Fruit fly (Drosophila melanogaster) whole organism, embryonic: ENCODE data around the gene STUB1.

Experiments used
- CG11504 ChIP-seq: fragments of 200-800 bp; sonication (Bioruptor generic); optimal IDR thresholded peaks from 3 replicates; lab custom pipeline; 2019; ENCODE audit warnings: missing biosample characterization, mild to moderate bottlenecking, missing genetic modification characterization, moderate library complexity
- CG12299 ChIP-seq: fragments of 200-800 bp; sonication (Bioruptor generic); optimal IDR thresholded peaks from 2 replicates; lab custom pipeline; 2018; ENCODE audit warnings: missing biosample characterization, mild to moderate bottlenecking, missing genetic modification characterization
- CG12942 ChIP-seq: fragments of 200-800 bp; sonication (Bioruptor generic); optimal IDR thresholded peaks from 3 replicates; lab custom pipeline; 2016; ENCODE audit warnings: missing biosample characterization, missing genetic modification characterization
- CG13296 ChIP-seq: fragments of 200-800 bp; sonication (Bioruptor generic); optimal IDR thresholded peaks from 3 replicates; lab custom pipeline; 2018; ENCODE audit warnings: missing biosample characterization, mild to moderate bottlenecking, missing genetic modification characterization
- CG13894 ChIP-seq: fragments of 200-800 bp; sonication (Bioruptor generic); optimal IDR thresholded peaks from 3 replicates; lab custom pipeline; 2018; ENCODE audit warnings: missing biosample characterization, mild to moderate bottlenecking, missing genetic modification characterization, moderate library complexity
- CG14441 ChIP-seq: fragments of 200-800 bp; sonication (Bioruptor generic); IDR thresholded peaks from 2 replicates; pipeline ENCODE4 v1.3.6; 2022; ENCODE audit warnings: missing biosample characterization, missing genetic modification characterization
- CG14860 ChIP-seq: fragments of 200-800 bp; sonication (Bioruptor generic); IDR thresholded peaks from 3 replicates; pipeline ENCODE4 v1.3.6; 2022; ENCODE audit warnings: missing biosample characterization, missing genetic modification characterization; ENCODE audit not compliant: partially characterized antibody
- CG15011 ChIP-seq: fragments of 200-800 bp; sonication (Bioruptor generic); optimal IDR thresholded peaks from 3 replicates; lab custom pipeline; 2018; ENCODE audit warnings: missing biosample characterization, mild to moderate bottlenecking, missing genetic modification characterization
- CG16815 ChIP-seq: fragments of 200-800 bp; sonication (Bioruptor generic); optimal IDR thresholded peaks from 3 replicates; lab custom pipeline; 2017; ENCODE audit warnings: missing biosample characterization, mild to moderate bottlenecking, missing genetic modification characterization
- CG17829 ChIP-seq: fragments of 200-800 bp; optimal IDR thresholded peaks from 2 replicates; lab custom pipeline; 2019; ENCODE audit warnings: missing biosample characterization, mild to moderate bottlenecking, missing genetic modification characterization, moderate library complexity
- CG17912 ChIP-seq: fragments of 200-800 bp; sonication (Bioruptor generic); optimal IDR thresholded peaks from 2 replicates; lab custom pipeline; 2018; ENCODE audit warnings: missing biosample characterization, mild to moderate bottlenecking, missing genetic modification characterization
- CG2120 ChIP-seq: fragments of 200-800 bp; sonication (Bioruptor generic); optimal IDR thresholded peaks from 3 replicates; lab custom pipeline; 2016; ENCODE audit warnings: missing biosample characterization, missing genetic modification characterization
- CG2202 ChIP-seq: fragments of 200-800 bp; sonication (Bioruptor generic); optimal IDR thresholded peaks from 2 replicates; lab custom pipeline; 2018; ENCODE audit warnings: missing biosample characterization, mild to moderate bottlenecking, missing genetic modification characterization
- CG32532 ChIP-seq: fragments of 200-800 bp; sonication (Bioruptor generic); IDR thresholded peaks from 2 replicates; pipeline ENCODE4 v1.3.6; 2022; ENCODE audit warnings: missing biosample characterization, missing genetic modification characterization
- CG43689 ChIP-seq: fragments of 200-800 bp; sonication (Bioruptor generic); IDR thresholded peaks from 2 replicates; pipeline ENCODE4 v1.3.6; 2022; ENCODE audit warnings: missing biosample characterization, missing genetic modification characterization
- CG4820 ChIP-seq: fragments of 200-800 bp; sonication (Bioruptor generic); optimal IDR thresholded peaks from 3 replicates; lab custom pipeline; 2016; ENCODE audit warnings: missing biosample characterization, missing genetic modification characterization
- CG5180 ChIP-seq: fragments of 200-800 bp; sonication (Bioruptor generic); optimal IDR thresholded peaks from 3 replicates; lab custom pipeline; 2017; ENCODE audit warnings: missing biosample characterization, missing genetic modification characterization, mild to moderate bottlenecking, moderate library complexity, missing genetic modification reagents
- CG5245 ChIP-seq: fragments of 200-800 bp; sonication (Bioruptor generic); optimal IDR thresholded peaks from 3 replicates; lab custom pipeline; 2016; ENCODE audit warnings: missing biosample characterization, missing genetic modification characterization
- CG6654 ChIP-seq: fragments of 200-800 bp; sonication (Bioruptor generic); optimal IDR thresholded peaks from 2 replicates; lab custom pipeline; 2017; ENCODE audit warnings: missing biosample characterization, mild to moderate bottlenecking, missing genetic modification characterization
- CG6813 ChIP-seq: fragments of 200-800 bp; sonication (Bioruptor generic); optimal IDR thresholded peaks from 2 replicates; lab custom pipeline; 2017; ENCODE audit warnings: missing biosample characterization, missing genetic modification characterization, mild to moderate bottlenecking, moderate library complexity, missing genetic modification reagents
- CG7372 ChIP-seq: fragments of 200-800 bp; sonication (Bioruptor generic); IDR thresholded peaks from 2 replicates; pipeline ENCODE4 v1.3.6; 2022; ENCODE audit warnings: missing biosample characterization, missing genetic modification characterization
- CG8281 ChIP-seq: fragments of 200-800 bp; sonication (Bioruptor generic); optimal IDR thresholded peaks from 2 replicates; lab custom pipeline; 2018; ENCODE audit warnings: missing biosample characterization, mild to moderate bottlenecking, missing genetic modification characterization, moderate library complexity
- CG9932 ChIP-seq: fragments of 200-800 bp; sonication (Bioruptor generic); IDR thresholded peaks from 2 replicates; pipeline ENCODE4 v1.3.6; 2022; ENCODE audit warnings: missing biosample characterization, missing genetic modification characterization
- CrebB ChIP-seq: fragments of 200-800 bp; sonication (Bioruptor generic); optimal IDR thresholded peaks from 3 replicates; lab custom pipeline; 2018; ENCODE audit warnings: missing biosample characterization, mild to moderate bottlenecking, missing genetic modification characterization
- D ChIP-seq, 2 experiments: fragments of 200-800 bp in 1 of 2; fragments of >200 bp in 1 of 2; sonication (Bioruptor generic) in 1 of 2; optimal IDR thresholded peaks; 2 replicates in 1 of 2; 3 replicates in 1 of 2; lab custom pipeline; 2017; ENCODE audit warnings: mild to moderate bottlenecking in 1 of 2, missing biosample characterization in 1 of 2, missing genetic modification characterization in 1 of 2, missing genetic modification reagents in 1 of 2
- Dek ChIP-seq: fragments of 200-800 bp; sonication (Bioruptor generic); optimal IDR thresholded peaks from 3 replicates; lab custom pipeline; 2019; ENCODE audit warnings: missing biosample characterization, mild to moderate bottlenecking, missing genetic modification characterization, moderate library complexity
- Ets97D ChIP-seq: fragments of 200-800 bp; sonication (Bioruptor generic); optimal IDR thresholded peaks from 3 replicates; lab custom pipeline; 2016; ENCODE audit warnings: missing biosample characterization, missing genetic modification characterization
- GATAe ChIP-seq: fragments of 200-800 bp; sonication (Bioruptor generic); conservative IDR thresholded peaks from 2 replicates; pipeline ENCODE4 v1.3.6; 2022; ENCODE audit warnings: missing biosample characterization, missing genetic modification characterization
- MTF-1 ChIP-seq: fragments of 200-800 bp; sonication (Bioruptor generic); optimal IDR thresholded peaks from 2 replicates; lab custom pipeline; 2018; ENCODE audit warnings: missing biosample characterization, mild to moderate bottlenecking, missing genetic modification characterization, borderline replicate concordance
- Med ChIP-seq: fragments of 200-800 bp; sonication (Bioruptor generic); peaks from one replicate; lab custom pipeline; 2016; ENCODE audit warnings: missing biosample characterization, missing genetic modification characterization, mild to moderate bottlenecking, inconsistent platforms, moderate library complexity
- NfI ChIP-seq: fragments of 200-800 bp; sonication (Bioruptor generic); optimal IDR thresholded peaks from 3 replicates; lab custom pipeline; 2018; ENCODE audit warnings: missing biosample characterization, mild to moderate bottlenecking, missing genetic modification characterization, moderate library complexity
- aop ChIP-seq: fragments of 200-800 bp; sonication (Bioruptor generic); IDR thresholded peaks from 2 replicates; pipeline ENCODE4 v1.3.6; 2022; ENCODE audit warnings: missing biosample characterization, missing genetic modification characterization
- caup ChIP-seq: fragments of 200-800 bp; sonication (Bioruptor generic); optimal IDR thresholded peaks from 3 replicates; lab custom pipeline; 2017; ENCODE audit warnings: missing biosample characterization, mild to moderate bottlenecking, missing genetic modification characterization, moderate library complexity; ENCODE audit not compliant: severe bottlenecking
- chn ChIP-seq: fragments of 200-800 bp; sonication (Bioruptor generic); optimal IDR thresholded peaks from 2 replicates; lab custom pipeline; 2016; ENCODE audit warnings: missing biosample characterization, missing genetic modification characterization
- dpn ChIP-seq, 2 experiments: fragments of 200-800 bp; sonication (Bioruptor generic); optimal IDR thresholded peaks; 3 replicates each; lab custom pipeline; 2016; ENCODE audit warnings: missing biosample characterization in 2 of 2, missing genetic modification characterization in 2 of 2
- en ChIP-seq: fragments of 200-800 bp; sonication (Bioruptor generic); optimal IDR thresholded peaks from 2 replicates; lab custom pipeline; 2016; ENCODE audit warnings: missing biosample characterization, missing genetic modification characterization
- gem ChIP-seq: fragments of 200-800 bp; sonication (Bioruptor generic); optimal IDR thresholded peaks from 2 replicates; lab custom pipeline; 2019; ENCODE audit warnings: missing biosample characterization, mild to moderate bottlenecking, missing genetic modification characterization, moderate library complexity
- insv ChIP-seq, 2 experiments: fragments of 200-800 bp; sonication (Bioruptor generic); optimal IDR thresholded peaks; 3 replicates each; lab custom pipeline; 2016 to 2018; ENCODE audit warnings: missing biosample characterization in 2 of 2, missing genetic modification characterization in 2 of 2
- mam ChIP-seq: fragments of 200-800 bp; sonication (Bioruptor generic); optimal IDR thresholded peaks from 3 replicates; lab custom pipeline; 2016; ENCODE audit warnings: missing biosample characterization, missing genetic modification characterization
- nerfin-1 ChIP-seq: fragments of 200-800 bp; sonication (Bioruptor generic); optimal IDR thresholded peaks from 3 replicates; lab custom pipeline; 2019; ENCODE audit warnings: missing biosample characterization, mild to moderate bottlenecking, missing genetic modification characterization, moderate library complexity
- nom ChIP-seq: fragments of 200-800 bp; sonication (Bioruptor generic); optimal IDR thresholded peaks from 2 replicates; lab custom pipeline; 2017; ENCODE audit warnings: missing biosample characterization, missing genetic modification characterization, mild to moderate bottlenecking, moderate library complexity, missing genetic modification reagents
- oc ChIP-seq: fragments of 200-800 bp; sonication (Bioruptor generic); optimal IDR thresholded peaks from 2 replicates; lab custom pipeline; 2018; ENCODE audit warnings: missing biosample characterization, mild to moderate bottlenecking, missing genetic modification characterization, moderate library complexity
- peb ChIP-seq: fragments of 200-800 bp; sonication (Bioruptor generic); IDR thresholded peaks from 2 replicates; pipeline ENCODE4 v1.3.6; 2022; ENCODE audit warnings: missing biosample characterization, missing genetic modification characterization
- phol ChIP-seq: fragments of 200-800 bp; sonication (Bioruptor generic); optimal IDR thresholded peaks from 3 replicates; lab custom pipeline; 2018; ENCODE audit warnings: missing biosample characterization, mild to moderate bottlenecking, missing genetic modification characterization, moderate library complexity
- repo ChIP-seq: fragments of 200-800 bp; sonication (Bioruptor generic); optimal IDR thresholded peaks from 2 replicates; lab custom pipeline; 2016; ENCODE audit warnings: missing biosample characterization, missing genetic modification characterization
- seq ChIP-seq: fragments of 200-800 bp; sonication (Bioruptor generic); IDR thresholded peaks from 2 replicates; pipeline ENCODE4 v1.3.6; 2022; ENCODE audit warnings: missing biosample characterization, missing genetic modification characterization
- tna ChIP-seq: fragments of 200-800 bp; sonication (Bioruptor generic); IDR thresholded peaks from 2 replicates; pipeline ENCODE4 v1.3.6; 2022; ENCODE audit warnings: missing biosample characterization, missing genetic modification characterization; ENCODE audit not compliant: partially characterized antibody
- zf30C ChIP-seq: fragments of 200-800 bp; sonication (Bioruptor generic); optimal IDR thresholded peaks from 3 replicates; lab custom pipeline; 2018; ENCODE audit warnings: missing biosample characterization, mild to moderate bottlenecking, missing genetic modification characterization

Gene STUB1

dm6 chr2L:10442048-10442790, 4.9 kb downstream of the STUB1 start, which contains the start of gene loh (continued):
- TF ChIP-seq D (optimal IDR thresholded peaks at IDR 0.05; lab: Kevin White, UChicago) = no peak
- peak; percentile 74 for TF ChIP-seq D (GFP tag; optimal IDR thresholded peaks at IDR 0.05; lab: Kevin White, UChicago)
- TF ChIP-seq CG8281 (tag; lab: Kevin White, UChicago) = no peak
- TF ChIP-seq CG12942 (GFP tag; lab: Kevin White, UChicago) = no peak
- TF ChIP-seq CG7372 (GFP tag; lab: Robert Waterston, UW) = no peak
- TF ChIP-seq Dek = no peak
- TF ChIP-seq zf30C (GFP tag; lab: Kevin White, UChicago) = no peak
- peak; percentile 1 for TF ChIP-seq NfI (GFP tag; lab: Kevin White, UChicago)
- TF ChIP-seq chn (GFP tag; lab: Kevin White, UChicago) = no peak
- peak; percentile 79 for TF ChIP-seq gem (tag; lab: Kevin White, UChicago)
- TF ChIP-seq insv (GFP tag; optimal IDR thresholded peaks at IDR 0.05; lab: Kevin White, UChicago) = no peak
- TF ChIP-seq CG11504 = no peak
- TF ChIP-seq CG13296 (GFP tag; lab: Kevin White, UChicago) = peak; percentile 9
- TF ChIP-seq aop (GFP tag; lab: Robert Waterston, UW) = no peak
- peak; percentile 66 for TF ChIP-seq Med (GFP tag; lab: Kevin White, UChicago)
- peak; percentile 30 for TF ChIP-seq CG16815 (GFP tag; lab: Kevin White, UChicago)
- TF ChIP-seq nerfin-1 (tag; lab: Kevin White, UChicago) = no peak
- TF ChIP-seq mam (GFP tag; lab: Kevin White, UChicago) = no peak
- no peak for TF ChIP-seq caup (GFP tag; lab: Kevin White, UChicago)
- TF ChIP-seq Ets97D (GFP tag; lab: Kevin White, UChicago) = no peak
- no peak for TF ChIP-seq en (GFP tag; lab: Kevin White, UChicago)
- no peak for TF ChIP-seq CG5245
- peak; percentile 42 for TF ChIP-seq CG12299
- TF ChIP-seq CG2202 (tag; lab: Kevin White, UChicago) = no peak
- TF ChIP-seq oc = no peak
- TF ChIP-seq repo (GFP tag; lab: Kevin White, UChicago) = no peak
- no peak for TF ChIP-seq CG13894 (tag; lab: Kevin White, UChicago)
- TF ChIP-seq CG17912 = no peak
- no peak for TF ChIP-seq MTF-1 (GFP tag; lab: Kevin White, UChicago)
- TF ChIP-seq CG14441 (GFP tag; lab: Robert Waterston, UW) = no peak
- TF ChIP-seq CG4820 (GFP tag; lab: Kevin White, UChicago) = peak; percentile 52
- TF ChIP-seq CG14860 (GFP tag; lab: Robert Waterston, UW) = no peak
- no peak for TF ChIP-seq GATAe (GFP tag; lab: Robert Waterston, UW)
- peak; percentile 73 for TF ChIP-seq phol (tag; lab: Kevin White, UChicago)
- peak; percentile 65 for TF ChIP-seq CG17829 (tag; lab: Kevin White, UChicago)
- TF ChIP-seq CG9932 (GFP tag; lab: Robert Waterston, UW) = no peak
- no peak for TF ChIP-seq CG6654 (GFP tag; lab: Kevin White, UChicago)
- no peak for TF ChIP-seq nom (GFP tag; lab: Kevin White, UChicago)
- no peak for TF ChIP-seq tna
- peak; percentile 6 for TF ChIP-seq CG2120 (GFP tag; lab: Kevin White, UChicago)
- TF ChIP-seq CG32532 = no peak
- TF ChIP-seq CrebB (tag; lab: Kevin White, UChicago) = no peak
- peak in 1 of 2 experiments; percentile 39 for TF ChIP-seq dpn (GFP tag; optimal IDR thresholded peaks at IDR 0.05; lab: Kevin White, UChicago)
- peak; percentile 65 for TF ChIP-seq CG5180 (GFP tag; lab: Kevin White, UChicago)
- TF ChIP-seq CG43689 (GFP tag; lab: Robert Waterston, UW) = no peak
- TF ChIP-seq seq (GFP tag; lab: Robert Waterston, UW) = 0 out of 2 replicates have a peak, but pooled peaks have one; percentile 22
- TF ChIP-seq CG15011 (GFP tag; lab: Kevin White, UChicago) = no peak
- 0 out of 2 replicates have a peak, but pooled peaks have one; percentile 23 for TF ChIP-seq peb
- TF ChIP-seq CG6813 (GFP tag; lab: Kevin White, UChicago) = no peak
